Fruit fly (Drosophila melanogaster) whole organism, embryonic: ENCODE measurements around the gene CG13392.

Experiments used
- CG1832 ChIP-seq: fragments of 200-800 bp; sonication (Bioruptor generic); optimal IDR thresholded peaks from 2 replicates; lab custom pipeline; 2017; ENCODE audit warnings: missing biosample characterization, mild to moderate bottlenecking, missing genetic modification characterization, inconsistent platforms
- CG34422 ChIP-seq: fragments of 200-800 bp; sonication (Bioruptor generic); IDR thresholded peaks from 3 replicates; pipeline ENCODE4 v1.3.6; 2022; ENCODE audit warnings: missing biosample characterization, missing genetic modification characterization
- dpn ChIP-seq, 2 experiments: fragments of 200-800 bp; sonication (Bioruptor generic); optimal IDR thresholded peaks; 3 replicates each; lab custom pipeline; 2016; ENCODE audit warnings: missing biosample characterization in 2 of 2, missing genetic modification characterization in 2 of 2

DNA sequence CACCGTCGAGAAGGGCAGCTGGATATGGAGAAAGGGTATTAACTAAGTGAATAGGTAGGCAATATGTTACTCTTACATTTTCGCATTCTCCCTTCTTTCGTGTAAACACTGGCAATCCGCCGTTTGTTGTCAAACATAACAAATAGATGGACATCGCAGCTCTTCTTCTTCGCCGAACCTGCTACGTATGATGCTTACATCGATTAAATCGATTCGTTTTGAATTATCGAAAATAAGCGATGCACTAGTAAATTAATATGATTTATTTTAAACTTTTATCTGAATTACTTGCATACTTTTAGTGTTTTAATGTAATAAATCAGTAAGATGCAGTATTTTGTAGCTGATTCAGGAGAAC, 20.3 kb upstream of the CG13392 start, which contains the start of gene fy:
- TF ChIP-seq CG1832 (GFP tag; lab: Kevin White, UChicago) (no peak), dpn (GFP tag; optimal IDR thresholded peaks at IDR 0.05; lab: Kevin White, UChicago) (no peak), CG34422 (no peak)
